Fruit fly (Drosophila melanogaster) whole organism, embryonic: ENCODE data around the gene QIL1.

Experiments used
- CG10321 ChIP-seq: fragments of 200-800 bp; sonication (Bioruptor generic); IDR thresholded peaks from 2 replicates; pipeline ENCODE4 v1.3.6; 2022; ENCODE audit warnings: missing biosample characterization, missing genetic modification characterization
- CG10366 ChIP-seq: fragments of 200-800 bp; sonication (Bioruptor generic); IDR thresholded peaks from 2 replicates; pipeline ENCODE4 v1.3.6; 2022; ENCODE audit warnings: missing biosample characterization, missing genetic modification characterization
- CG10979 ChIP-seq: fragments of 200-800 bp; sonication (Bioruptor generic); optimal IDR thresholded peaks from 2 replicates; lab custom pipeline; 2018; ENCODE audit warnings: missing biosample characterization, mild to moderate bottlenecking, missing genetic modification characterization, moderate library complexity
- CG12071 ChIP-seq: fragments of 200-800 bp; sonication (Bioruptor generic); optimal IDR thresholded peaks from 3 replicates; lab custom pipeline; 2018; ENCODE audit warnings: missing biosample characterization, mild to moderate bottlenecking, missing genetic modification characterization
- CG12104 ChIP-seq: fragments of 200-800 bp; sonication (Bioruptor generic); optimal IDR thresholded peaks from 3 replicates; lab custom pipeline; 2016; ENCODE audit warnings: missing biosample characterization, missing genetic modification characterization
- CG14965 ChIP-seq: fragments of 200-800 bp; sonication (Bioruptor generic); optimal IDR thresholded peaks from 2 replicates; lab custom pipeline; 2016; ENCODE audit warnings: missing biosample characterization, missing genetic modification characterization, borderline replicate concordance
- CG15269 ChIP-seq: fragments of 200-800 bp; sonication (Bioruptor generic); optimal IDR thresholded peaks from 2 replicates; lab custom pipeline; 2018; ENCODE audit warnings: missing biosample characterization, mild to moderate bottlenecking, missing genetic modification characterization, moderate library complexity
- CG18262 ChIP-seq: fragments of 200-800 bp; optimal IDR thresholded peaks from 3 replicates; lab custom pipeline; 2019; ENCODE audit warnings: missing biosample characterization, mild to moderate bottlenecking, missing genetic modification characterization, moderate library complexity
- CG31441 ChIP-seq: fragments of 200-800 bp; sonication (Bioruptor generic); IDR thresholded peaks from 2 replicates; pipeline ENCODE4 v1.3.6; 2022; ENCODE audit warnings: missing biosample characterization, missing genetic modification characterization
- CG33557 ChIP-seq: fragments of 200-800 bp; sonication (Bioruptor generic); optimal IDR thresholded peaks from 2 replicates; lab custom pipeline; 2019; ENCODE audit warnings: missing biosample characterization, mild to moderate bottlenecking, missing genetic modification characterization, moderate library complexity
- CG43689 ChIP-seq: fragments of 200-800 bp; sonication (Bioruptor generic); IDR thresholded peaks from 2 replicates; pipeline ENCODE4 v1.3.6; 2022; ENCODE audit warnings: missing biosample characterization, missing genetic modification characterization
- CG4820 ChIP-seq: fragments of 200-800 bp; sonication (Bioruptor generic); optimal IDR thresholded peaks from 3 replicates; lab custom pipeline; 2016; ENCODE audit warnings: missing biosample characterization, missing genetic modification characterization
- CG7372 ChIP-seq: fragments of 200-800 bp; sonication (Bioruptor generic); IDR thresholded peaks from 2 replicates; pipeline ENCODE4 v1.3.6; 2022; ENCODE audit warnings: missing biosample characterization, missing genetic modification characterization
- CG8281 ChIP-seq: fragments of 200-800 bp; sonication (Bioruptor generic); optimal IDR thresholded peaks from 2 replicates; lab custom pipeline; 2018; ENCODE audit warnings: missing biosample characterization, mild to moderate bottlenecking, missing genetic modification characterization, moderate library complexity
- CG8359 ChIP-seq: fragments of 200-800 bp; sonication (Bioruptor generic); optimal IDR thresholded peaks from 2 replicates; lab custom pipeline; 2017; ENCODE audit warnings: missing biosample characterization, mild to moderate bottlenecking, missing genetic modification characterization, borderline replicate concordance
- CG8388 ChIP-seq: fragments of 200-800 bp; sonication (Bioruptor generic); optimal IDR thresholded peaks from 2 replicates; lab custom pipeline; 2019; ENCODE audit warnings: missing biosample characterization, mild to moderate bottlenecking, missing genetic modification characterization, moderate library complexity
- Chrac-16 ChIP-seq: fragments of 200-800 bp; sonication (Bioruptor generic); optimal IDR thresholded peaks from 3 replicates; lab custom pipeline; 2016; ENCODE audit warnings: missing biosample characterization, missing genetic modification characterization
- CrebB ChIP-seq: fragments of 200-800 bp; sonication (Bioruptor generic); optimal IDR thresholded peaks from 3 replicates; lab custom pipeline; 2018; ENCODE audit warnings: missing biosample characterization, mild to moderate bottlenecking, missing genetic modification characterization
- Dip3 ChIP-seq: fragments of 200-800 bp; sonication (Bioruptor generic); optimal IDR thresholded peaks from 3 replicates; lab custom pipeline; 2016; ENCODE audit warnings: missing biosample characterization, missing genetic modification characterization
- Doc3 ChIP-seq: fragments of 200-800 bp; sonication (Bioruptor generic); IDR thresholded peaks from 3 replicates; pipeline ENCODE4 v1.3.6; 2022; ENCODE audit warnings: missing biosample characterization, missing genetic modification characterization; ENCODE audit not compliant: partially characterized antibody
- Gug ChIP-seq: fragments of 200-800 bp; sonication (Bioruptor generic); IDR thresholded peaks from 4 replicates; pipeline ENCODE4 v1.3.6; 2022; ENCODE audit warnings: missing biosample characterization, missing genetic modification characterization
- Kr ChIP-seq: fragments of 200-800 bp; sonication (Bioruptor generic); optimal IDR thresholded peaks from 2 replicates; lab custom pipeline; 2017; ENCODE audit warnings: missing biosample characterization, mild to moderate bottlenecking, missing genetic modification characterization
- Mrtf ChIP-seq: fragments of 200-800 bp; sonication (Bioruptor generic); IDR thresholded peaks from 3 replicates; pipeline ENCODE4 v1.3.6; 2022; ENCODE audit warnings: missing biosample characterization, missing genetic modification characterization
- NFAT ChIP-seq: fragments of 200-800 bp; sonication (Bioruptor generic); IDR thresholded peaks from 2 replicates; pipeline ENCODE4 v1.3.6; 2022; ENCODE audit warnings: missing biosample characterization, missing genetic modification characterization
- Neu2 ChIP-seq: fragments of 200-800 bp; sonication (Bioruptor generic); optimal IDR thresholded peaks from 3 replicates; lab custom pipeline; 2016; ENCODE audit warnings: missing biosample characterization, missing genetic modification characterization, borderline replicate concordance
- Nf-YC ChIP-seq: fragments of 200-800 bp; optimal IDR thresholded peaks from 3 replicates; lab custom pipeline; 2019; ENCODE audit warnings: missing biosample characterization, mild to moderate bottlenecking, missing genetic modification characterization, moderate library complexity
- Rfx ChIP-seq: fragments of 200-800 bp; sonication (Bioruptor generic); IDR thresholded peaks from 2 replicates; pipeline ENCODE4 v1.3.6; 2022; ENCODE audit warnings: missing biosample characterization, missing genetic modification characterization
- Rx ChIP-seq: fragments of 200-800 bp; sonication (Bioruptor generic); IDR thresholded peaks from 2 replicates; pipeline ENCODE4 v1.3.6; 2022; ENCODE audit warnings: missing biosample characterization, missing genetic modification characterization
- Six4 ChIP-seq: fragments of 200-800 bp; sonication (Bioruptor generic); optimal IDR thresholded peaks from 2 replicates; lab custom pipeline; 2016; ENCODE audit warnings: missing biosample characterization, missing genetic modification characterization
- Sox100B ChIP-seq: fragments of 200-800 bp; sonication (Bioruptor generic); optimal IDR thresholded peaks from 3 replicates; lab custom pipeline; 2018; ENCODE audit warnings: missing biosample characterization, mild to moderate bottlenecking, missing genetic modification characterization
- Ssrp ChIP-seq: fragments of 200-800 bp; sonication (Bioruptor generic); optimal IDR thresholded peaks from 2 replicates; lab custom pipeline; 2018; ENCODE audit warnings: missing biosample characterization, mild to moderate bottlenecking, missing genetic modification characterization, moderate library complexity
- chinmo ChIP-seq: fragments of 200-800 bp; sonication (Bioruptor generic); IDR thresholded peaks from 4 replicates; pipeline ENCODE4 v1.3.6; 2022; ENCODE audit warnings: missing biosample characterization, missing genetic modification characterization; ENCODE audit not compliant: partially characterized antibody
- ewg ChIP-seq: fragments of 200-800 bp; sonication (Bioruptor generic); optimal IDR thresholded peaks from 3 replicates; lab custom pipeline; 2017; ENCODE audit warnings: mild to moderate bottlenecking, missing biosample characterization, missing genetic modification reagents, missing genetic modification characterization
- exex ChIP-seq: fragments of 200-800 bp; sonication (Bioruptor generic); optimal IDR thresholded peaks from 4 replicates; lab custom pipeline; 2018; ENCODE audit warnings: missing biosample characterization, mild to moderate bottlenecking, missing genetic modification characterization, moderate library complexity
- fu2 ChIP-seq: fragments of 200-800 bp; sonication (Bioruptor generic); optimal IDR thresholded peaks from 2 replicates; lab custom pipeline; 2016; ENCODE audit warnings: missing biosample characterization, missing genetic modification characterization
- gce ChIP-seq: fragments of 200-800 bp; sonication (Bioruptor generic); IDR thresholded peaks from 3 replicates; pipeline ENCODE4 v1.3.6; 2022; ENCODE audit warnings: missing biosample characterization, missing genetic modification characterization
- gcm2 ChIP-seq: fragments of 200-800 bp; sonication (Bioruptor generic); optimal IDR thresholded peaks from 2 replicates; lab custom pipeline; 2016; ENCODE audit warnings: missing biosample characterization, missing genetic modification characterization
- ham ChIP-seq: fragments of 200-800 bp; sonication (Bioruptor generic); IDR thresholded peaks from 2 replicates; pipeline ENCODE4 v1.3.6; 2022; ENCODE audit warnings: missing biosample characterization, missing genetic modification characterization
- hb ChIP-seq: fragments of 200-800 bp; sonication (Bioruptor generic); IDR thresholded peaks from 3 replicates; pipeline ENCODE4 v1.3.6; 2022; ENCODE audit warnings: missing biosample characterization, missing genetic modification characterization; ENCODE audit not compliant: partially characterized antibody
- lov ChIP-seq, 2 experiments: fragments of 200-800 bp in 1 of 2; fragments of >200 bp in 1 of 2; sonication (Bioruptor generic) in 1 of 2; IDR thresholded peaks in 1 of 2; optimal IDR thresholded peaks in 1 of 2; 2 replicates in 1 of 2; 3 replicates in 1 of 2; pipeline versions ENCODE4 v1.3.6 to Lab custom; 2017 to 2022; ENCODE audit warnings: missing biosample characterization in 1 of 2, missing genetic modification characterization in 1 of 2
- peb ChIP-seq: fragments of 200-800 bp; sonication (Bioruptor generic); IDR thresholded peaks from 2 replicates; pipeline ENCODE4 v1.3.6; 2022; ENCODE audit warnings: missing biosample characterization, missing genetic modification characterization
- psq ChIP-seq: fragments of 200-800 bp; sonication (Bioruptor generic); optimal IDR thresholded peaks from 2 replicates; lab custom pipeline; 2017; ENCODE audit warnings: missing biosample characterization, missing genetic modification characterization
- scrt ChIP-seq: fragments of 200-800 bp; sonication (Bioruptor generic); optimal IDR thresholded peaks from 2 replicates; lab custom pipeline; 2018; ENCODE audit warnings: missing biosample characterization, mild to moderate bottlenecking, missing genetic modification characterization, moderate library complexity
- so ChIP-seq: fragments of 200-800 bp; sonication (Bioruptor generic); IDR thresholded peaks from 3 replicates; pipeline ENCODE4 v1.3.6; 2022; ENCODE audit warnings: missing biosample characterization, missing genetic modification characterization
- sqz ChIP-seq: fragments of 200-800 bp; sonication (Bioruptor generic); optimal IDR thresholded peaks from 3 replicates; lab custom pipeline; 2018; ENCODE audit warnings: missing biosample characterization, mild to moderate bottlenecking, missing genetic modification characterization
- ttk ChIP-seq: fragments of 200-800 bp; sonication (Bioruptor generic); IDR thresholded peaks from 2 replicates; pipeline ENCODE4 v2.1.2; 2022; ENCODE audit warnings: missing biosample characterization, missing genetic modification characterization
- wor ChIP-seq: fragments of 200-800 bp; sonication (Bioruptor generic); IDR thresholded peaks from 2 replicates; pipeline ENCODE4 v1.3.6; 2022; ENCODE audit warnings: missing biosample characterization, missing genetic modification characterization
- z ChIP-seq: fragments of 200-800 bp; sonication (Bioruptor generic); IDR thresholded peaks from 3 replicates; pipeline ENCODE4 v1.3.6; 2022; ENCODE audit warnings: missing biosample characterization, missing genetic modification characterization
- zf30C ChIP-seq: fragments of 200-800 bp; sonication (Bioruptor generic); optimal IDR thresholded peaks from 3 replicates; lab custom pipeline; 2018; ENCODE audit warnings: missing biosample characterization, mild to moderate bottlenecking, missing genetic modification characterization

Gene QIL1

DNA sequence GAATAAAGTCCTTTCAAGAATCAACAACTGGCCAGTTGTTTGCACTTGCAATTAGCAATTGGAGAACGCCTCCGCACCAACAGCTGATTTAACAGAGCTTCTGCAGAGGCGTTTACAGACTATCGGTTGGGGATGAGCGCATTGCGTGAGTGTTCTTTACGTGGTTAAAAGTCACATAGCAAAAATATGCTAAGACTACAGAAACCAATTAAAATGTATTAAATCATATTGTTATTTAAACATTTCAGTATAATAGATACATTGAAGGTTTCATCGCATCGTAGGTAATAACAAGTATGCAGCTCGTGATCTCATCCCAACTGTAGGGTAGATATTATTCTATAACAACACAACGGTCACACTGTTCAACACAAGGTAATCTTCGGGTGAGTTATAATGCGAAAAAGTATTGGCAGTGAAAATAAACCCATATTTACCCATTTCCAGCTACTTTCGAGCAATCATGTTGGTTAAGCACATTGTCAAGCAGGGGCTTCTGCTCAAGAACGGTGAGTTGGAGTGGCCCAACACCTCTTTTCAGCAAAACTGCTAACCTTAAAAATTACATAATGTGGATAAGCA lies 40.5 kb upstream of the QIL1 start, which contains the start of the genes Sec3 and COX7B (continued):
- 0 out of 3 replicates have a peak, but pooled peaks have one; percentile 12 for TF ChIP-seq Mrtf (GFP tag; lab: Robert Waterston, UW)
- TF ChIP-seq Sox100B (GFP tag; lab: Kevin White, UChicago), result peak; percentile 20
- TF ChIP-seq sqz, result no peak
- peak; percentile 61 for TF ChIP-seq CG31441 (GFP tag; lab: Robert Waterston, UW)
- peak; percentile 63; the same call in 1 of the 2 replicates for TF ChIP-seq CG7372
- TF ChIP-seq CG12071, result no peak
- TF ChIP-seq gcm2 (GFP tag; lab: Kevin White, UChicago), result peak; percentile 14
- no peak for TF ChIP-seq Neu2 (GFP tag; lab: Kevin White, UChicago)
- no peak for TF ChIP-seq fu2 (GFP tag; lab: Kevin White, UChicago)
- TF ChIP-seq CG8388 (GFP tag; lab: Kevin White, UChicago), result peak; percentile 51
- peak; percentile 63 for TF ChIP-seq scrt
- no peak for TF ChIP-seq CG14965 (GFP tag; lab: Kevin White, UChicago)
- peak; percentile 17 for TF ChIP-seq ewg (GFP tag; lab: Kevin White, UChicago)
- TF ChIP-seq exex (tag; lab: Kevin White, UChicago), result peak; percentile 58
- TF ChIP-seq z, result no peak
- TF ChIP-seq NFAT (GFP tag; lab: Robert Waterston, UW), result peak; percentile 71
- peak; percentile 62 for TF ChIP-seq CG10979 (tag; lab: Kevin White, UChicago)
- peak; percentile 60 for TF ChIP-seq CG33557 (GFP tag; lab: Kevin White, UChicago)
- no peak for TF ChIP-seq CG43689
- TF ChIP-seq zf30C (GFP tag; lab: Kevin White, UChicago), result no peak
- TF ChIP-seq Rfx (GFP tag; lab: Robert Waterston, UW), result peak; percentile 70; the same call in 1 of the 2 replicates
- TF ChIP-seq Doc3 (GFP tag; lab: Robert Waterston, UW), result peak; percentile 96
- peak; percentile 6 for TF ChIP-seq Six4 (GFP tag; lab: Kevin White, UChicago)
- TF ChIP-seq Ssrp, result peak; percentile 51
- no peak for TF ChIP-seq Kr (GFP tag; lab: Kevin White, UChicago)
- no peak for TF ChIP-seq so
- TF ChIP-seq CG10366 (GFP tag; lab: Robert Waterston, UW), result peak; percentile 47
- TF ChIP-seq chinmo (GFP tag; lab: Robert Waterston, UW), result peak; percentile 76; the same call in 2 of the 4 replicates
- TF ChIP-seq lov (optimal IDR thresholded peaks at IDR 0.05; lab: Kevin White, UChicago), result no peak
- TF ChIP-seq lov (GFP tag; IDR thresholded peaks at IDR 0.05; lab: Robert Waterston, UW), result no peak
- peak; percentile 63 for TF ChIP-seq CG15269 (tag; lab: Kevin White, UChicago)
- TF ChIP-seq Gug (GFP tag; lab: Robert Waterston, UW), result peak; percentile 31; the same call in 2 of the 4 replicates
- no peak for TF ChIP-seq CG8359 (GFP tag; lab: Kevin White, UChicago)
- peak; percentile 66 for TF ChIP-seq Chrac-16 (GFP tag; lab: Kevin White, UChicago)
- no peak for TF ChIP-seq Rx (GFP tag; lab: Robert Waterston, UW)
- TF ChIP-seq CrebB, result peak; percentile 60
- TF ChIP-seq gce (GFP tag; lab: Robert Waterston, UW), result no peak
- TF ChIP-seq wor (GFP tag; lab: Robert Waterston, UW), result no peak
- TF ChIP-seq CG4820 (GFP tag; lab: Kevin White, UChicago), result peak; percentile 55
- TF ChIP-seq Nf-YC (tag; lab: Kevin White, UChicago), result peak; percentile 72
- no peak for TF ChIP-seq peb (GFP tag; lab: Robert Waterston, UW)
- peak; percentile 76 for TF ChIP-seq hb (GFP tag; lab: Robert Waterston, UW)
- peak; percentile 43 for TF ChIP-seq Dip3 (GFP tag; lab: Kevin White, UChicago)
- no peak for TF ChIP-seq ham (GFP tag; lab: Robert Waterston, UW)
- TF ChIP-seq CG18262, result peak; percentile 60
- peak; percentile 47 for TF ChIP-seq CG12104
- TF ChIP-seq CG10321 (GFP tag; lab: Robert Waterston, UW), result no peak
- no peak for TF ChIP-seq ttk (GFP tag; lab: Robert Waterston, UW)
- no peak for TF ChIP-seq CG8281
- no peak for TF ChIP-seq psq (GFP tag; lab: Kevin White, UChicago)
